Worm (Caenorhabditis elegans) whole organism, L1 larva: Measurements from ENCODE around the gene R151.1.

Experiments used
- C04F5.9 ChIP-seq: sonication (generic microtip); optimal IDR thresholded peaks from 2 replicates; lab custom pipeline; 2016; ENCODE audit warnings: missing genetic modification characterization, missing compliant biosample characterization
- C16A3.4 ChIP-seq: fragments of 150-350 bp; optimal IDR thresholded peaks from 2 replicates; lab custom pipeline; 2014; ENCODE audit warnings: missing biosample characterization, missing genetic modification characterization
- C34B4.2 ChIP-seq: sonication (generic microtip); optimal IDR thresholded peaks from 2 replicates; lab custom pipeline; 2017; ENCODE audit warnings: mild to moderate bottlenecking, missing genetic modification characterization, missing compliant biosample characterization
- blmp-1 ChIP-seq: fragments of 150-350 bp; optimal IDR thresholded peaks from 2 replicates; lab custom pipeline; 2014; ENCODE audit warnings: missing biosample characterization, missing genetic modification characterization
- ceh-63 ChIP-seq: fragments of 200-800 bp; sonication (Bioruptor generic); optimal IDR thresholded peaks from 2 replicates; lab custom pipeline; 2018; ENCODE audit warnings: mild to moderate bottlenecking, missing genetic modification characterization, missing compliant biosample characterization
- dsc-1 ChIP-seq: sonication (generic microtip); optimal IDR thresholded peaks from 2 replicates; lab custom pipeline; 2016; ENCODE audit warnings: mild to moderate bottlenecking, missing genetic modification characterization, missing compliant biosample characterization
- efl-1 ChIP-seq, 4 experiments: fragments of 150-350 bp; optimal IDR thresholded peaks in 3 of 4; peaks in 1 of 4; 1 replicate in 1 of 4; 2 replicates in 3 of 4; lab custom pipeline; 2014; ENCODE audit warnings: missing biosample characterization in 2 of 4, missing genetic modification characterization in 2 of 4, missing genetic modification reagents in 2 of 4
- efl-3 ChIP-seq: fragments of 200-800 bp; sonication (Bioruptor generic); optimal IDR thresholded peaks from 2 replicates; lab custom pipeline; 2018; ENCODE audit warnings: mild to moderate bottlenecking, missing genetic modification characterization, missing compliant biosample characterization
- elt-2 ChIP-seq: sonication (generic microtip); optimal IDR thresholded peaks from 2 replicates; lab custom pipeline; 2016; ENCODE audit warnings: missing genetic modification characterization, mild to moderate bottlenecking, inconsistent platforms, missing compliant biosample characterization, missing genetic modification reagents
- elt-3 ChIP-seq, 6 experiments: fragments of 150-350 bp in 1 of 6; sonication (generic microtip); optimal IDR thresholded peaks; 2 replicates each; lab custom pipeline; 2017 to 2018; ENCODE audit warnings: missing biosample characterization in 6 of 6, missing genetic modification characterization in 6 of 6, inconsistent platforms in 1 of 6
- fkh-4 ChIP-seq: sonication (generic microtip); optimal IDR thresholded peaks from 2 replicates; lab custom pipeline; 2016; ENCODE audit warnings: missing compliant biosample characterization, missing genetic modification characterization, borderline replicate concordance
- fkh-8 ChIP-seq: sonication (generic microtip); optimal IDR thresholded peaks from 2 replicates; lab custom pipeline; 2016; ENCODE audit warnings: mild to moderate bottlenecking, missing genetic modification characterization, missing compliant biosample characterization
- grh-1 ChIP-seq: fragments of 200-800 bp; sonication (Bioruptor generic); IDR thresholded peaks from 2 replicates; pipeline ENCODE4 v1.3.6; 2022; ENCODE audit warnings: missing genetic modification reagents, missing genetic modification characterization, missing compliant biosample characterization
- hlh-17 ChIP-seq: fragments of 200-800 bp; sonication (Bioruptor generic); optimal IDR thresholded peaks from 2 replicates; lab custom pipeline; 2018; ENCODE audit warnings: missing genetic modification characterization, mild to moderate bottlenecking, missing compliant biosample characterization, moderate library complexity, borderline replicate concordance
- hpl-2 ChIP-seq: fragments of 150-350 bp; optimal IDR thresholded peaks from 2 replicates; lab custom pipeline; 2014; ENCODE audit warnings: missing biosample characterization, missing genetic modification reagents, missing genetic modification characterization
- isw-1 ChIP-seq: fragments of 200-800 bp; sonication (Bioruptor generic); IDR thresholded peaks from 2 replicates; pipeline ENCODE4 v1.3.6; 2022; ENCODE audit warnings: missing genetic modification characterization, missing compliant biosample characterization
- jun-1 ChIP-seq: fragments of 150-350 bp; optimal IDR thresholded peaks from 2 replicates; lab custom pipeline; 2014; ENCODE audit warnings: missing biosample characterization, missing genetic modification reagents, missing genetic modification characterization
- lin-13 ChIP-seq: fragments of 150-350 bp; optimal IDR thresholded peaks from 2 replicates; lab custom pipeline; 2014; ENCODE audit warnings: missing biosample characterization, missing genetic modification reagents, missing genetic modification characterization
- lin-14 ChIP-seq: fragments of 200-800 bp; sonication (Bioruptor generic); optimal IDR thresholded peaks from 2 replicates; lab custom pipeline; 2018; ENCODE audit warnings: mild to moderate bottlenecking, missing genetic modification characterization, moderate library complexity, missing compliant biosample characterization
- lin-15B ChIP-seq: fragments of 150-350 bp; sonication (generic microtip); optimal IDR thresholded peaks from 3 replicates; lab custom pipeline; 2014; ENCODE audit warnings: missing biosample characterization, missing genetic modification characterization
- lin-35 ChIP-seq, 2 experiments: fragments of 150-350 bp; optimal IDR thresholded peaks; 2 replicates each; lab custom pipeline; 2014; ENCODE audit warnings: missing biosample characterization in 2 of 2, missing genetic modification characterization in 2 of 2, missing genetic modification reagents in 2 of 2
- lir-3 ChIP-seq: sonication (generic microtip); optimal IDR thresholded peaks from 2 replicates; lab custom pipeline; 2016; ENCODE audit warnings: mild to moderate bottlenecking, missing genetic modification characterization, moderate library complexity, missing compliant biosample characterization; ENCODE audit not compliant: poor library complexity
- lsy-2 ChIP-seq, 2 experiments: fragments of 150-350 bp; optimal IDR thresholded peaks; 2 replicates each; lab custom pipeline; 2014; ENCODE audit warnings: missing biosample characterization in 2 of 2, missing genetic modification characterization in 2 of 2
- mab-9 ChIP-seq: fragments of 200-800 bp; sonication (Bioruptor generic); IDR thresholded peaks from 2 replicates; pipeline ENCODE4 v1.3.6; 2022; ENCODE audit warnings: missing genetic modification reagents, missing genetic modification characterization, missing compliant biosample characterization
- mdl-1 ChIP-seq, 2 experiments: fragments of 150-350 bp; optimal IDR thresholded peaks; 2 replicates each; lab custom pipeline; 2014 to 2017; ENCODE audit warnings: missing biosample characterization in 2 of 2, missing genetic modification characterization in 2 of 2, inconsistent platforms in 1 of 2
- mep-1 ChIP-seq: fragments of 150-350 bp; optimal IDR thresholded peaks from 2 replicates; lab custom pipeline; 2014; ENCODE audit warnings: missing biosample characterization, missing genetic modification characterization
- nhr-19 ChIP-seq: fragments of 200-800 bp; sonication (Bioruptor generic); conservative IDR thresholded peaks from 2 replicates; pipeline ENCODE4 v1.3.6; 2022; ENCODE audit warnings: missing genetic modification characterization, missing compliant biosample characterization
- nhr-237 ChIP-seq: fragments of 150-350 bp; optimal IDR thresholded peaks from 2 replicates; lab custom pipeline; 2014; ENCODE audit warnings: missing biosample characterization, missing genetic modification characterization
- nhr-47 ChIP-seq: sonication (generic microtip); optimal IDR thresholded peaks from 2 replicates; lab custom pipeline; 2016; ENCODE audit warnings: mild to moderate bottlenecking, missing genetic modification characterization, moderate library complexity, missing compliant biosample characterization
- nhr-71 ChIP-seq: sonication (generic microtip); optimal IDR thresholded peaks from 2 replicates; lab custom pipeline; 2016; ENCODE audit warnings: mild to moderate bottlenecking, missing genetic modification characterization, moderate library complexity, missing compliant biosample characterization
- nhr-76 ChIP-seq: sonication (generic microtip); optimal IDR thresholded peaks from 2 replicates; lab custom pipeline; 2017; ENCODE audit warnings: missing biosample characterization, missing genetic modification characterization
- nhr-85 ChIP-seq: sonication (generic microtip); peaks from one replicate; lab custom pipeline; 2016; ENCODE audit warnings: missing genetic modification characterization, inconsistent platforms, missing compliant biosample characterization
- pag-3 ChIP-seq: sonication (generic microtip); optimal IDR thresholded peaks from 2 replicates; lab custom pipeline; 2017; ENCODE audit warnings: missing genetic modification characterization, mild to moderate bottlenecking, missing compliant biosample characterization, antibody characterized with exemption, borderline replicate concordance; ENCODE audit not compliant: insufficient read depth
- rnt-1 ChIP-seq: sonication (generic microtip); optimal IDR thresholded peaks from 2 replicates; lab custom pipeline; 2016; ENCODE audit warnings: mild to moderate bottlenecking, missing genetic modification characterization, moderate library complexity, missing compliant biosample characterization
- skn-1 ChIP-seq: fragments of 150-350 bp; optimal IDR thresholded peaks from 2 replicates; lab custom pipeline; 2014; ENCODE audit warnings: missing biosample characterization, missing genetic modification characterization
- snu-23 ChIP-seq: sonication (generic microtip); optimal IDR thresholded peaks from 2 replicates; lab custom pipeline; 2016; ENCODE audit warnings: missing genetic modification characterization, missing compliant biosample characterization
- sox-4 ChIP-seq: sonication (generic microtip); optimal IDR thresholded peaks from 2 replicates; lab custom pipeline; 2016; ENCODE audit warnings: missing genetic modification characterization, missing compliant biosample characterization
- swsn-7 ChIP-seq: sonication (generic microtip); optimal IDR thresholded peaks from 2 replicates; lab custom pipeline; 2016; ENCODE audit warnings: missing genetic modification characterization, missing compliant biosample characterization
- tbx-2 ChIP-seq: sonication (generic microtip); optimal IDR thresholded peaks from 2 replicates; lab custom pipeline; 2016; ENCODE audit warnings: missing genetic modification characterization, missing compliant biosample characterization
- unc-62 ChIP-seq: fragments of 150-350 bp; optimal IDR thresholded peaks from 2 replicates; lab custom pipeline; 2014; ENCODE audit warnings: missing biosample characterization, missing genetic modification reagents, missing genetic modification characterization
- unc-86 ChIP-seq: sonication (generic microtip); optimal IDR thresholded peaks from 2 replicates; lab custom pipeline; 2016; ENCODE audit warnings: missing genetic modification characterization, missing compliant biosample characterization
- unc-98 ChIP-seq: fragments of 200-800 bp; sonication (Bioruptor generic); IDR thresholded peaks from 2 replicates; pipeline ENCODE4 v1.3.6; 2022; ENCODE audit warnings: missing genetic modification characterization, missing compliant biosample characterization
- vab-15 ChIP-seq: sonication (generic microtip); optimal IDR thresholded peaks from 2 replicates; lab custom pipeline; 2017; ENCODE audit warnings: missing genotype, mild to moderate bottlenecking, missing genetic modification characterization, missing compliant biosample characterization
- xbp-1 ChIP-seq: sonication (generic microtip); optimal IDR thresholded peaks from 2 replicates; lab custom pipeline; 2016; ENCODE audit warnings: missing genetic modification characterization, missing compliant biosample characterization
- ztf-11 ChIP-seq, 2 experiments: sonication (generic microtip); optimal IDR thresholded peaks; 2 replicates each; lab custom pipeline; 2016 to 2017; ENCODE audit warnings: missing genetic modification characterization in 2 of 2, missing biosample characterization in 1 of 2, missing compliant biosample characterization in 1 of 2
- ztf-4 ChIP-seq: fragments of 150-350 bp; optimal IDR thresholded peaks from 2 replicates; lab custom pipeline; 2014; ENCODE audit warnings: missing biosample characterization, missing genetic modification characterization

R151.1 gene

ce11 chrIII:7188300-7189052 is 27.9 kb upstream of the R151.1 start, which contains the start of the genes F37C12.21 and F37C12.10:
TSS of gene F37C12.21 (plus strand) at chrIII:7188357.
TSS of gene F37C12.10 (minus strand) at chrIII:7188384.
- no peak for TF ChIP-seq blmp-1 (tag; lab: Kevin White, UChicago)
- TF ChIP-seq dsc-1 (tag; lab: Kevin White, UChicago): no peak
- no peak for TF ChIP-seq ztf-11 (tag; optimal IDR thresholded peaks at IDR 0.05; lab: Kevin White, UChicago)
- no peak for TF ChIP-seq unc-62 (GFP tag; lab: Kevin White, UChicago)
- no peak for TF ChIP-seq fkh-4
- no peak for TF ChIP-seq grh-1 (GFP tag; lab: Robert Waterston, UW)
- TF ChIP-seq nhr-76 (tag; lab: Kevin White, UChicago): no peak
- no peak for TF ChIP-seq efl-1 (optimal IDR thresholded peaks at IDR 0.05; lab: Kevin White, UChicago)
- peak in 1 of 2 experiments; percentile 14 for TF ChIP-seq efl-1 (GFP tag; optimal IDR thresholded peaks at IDR 0.05 in 1 of 2; lab: Kevin White, UChicago)
- TF ChIP-seq jun-1 (tag; lab: Kevin White, UChicago): no peak
- TF ChIP-seq vab-15 (tag; lab: Kevin White, UChicago): no peak
- peak in 1 of 2 experiments; percentile 5 for TF ChIP-seq lsy-2 (tag; optimal IDR thresholded peaks at IDR 0.05; lab: Kevin White, UChicago)
- TF ChIP-seq hpl-2 (GFP tag; lab: Kevin White, UChicago): no peak
- peak; percentile 37 for TF ChIP-seq elt-2 (tag; lab: Kevin White, UChicago)

- peak; percentile 29 for TF ChIP-seq ztf-4
- TF ChIP-seq sox-4 (tag; lab: Kevin White, UChicago): peak; percentile 25
- peak; percentile 82 for TF ChIP-seq rnt-1 (tag; lab: Kevin White, UChicago)
- peak; percentile 76 for TF ChIP-seq fkh-8 (tag; lab: Kevin White, UChicago)
- TF ChIP-seq ztf-11 (tag; optimal IDR thresholded peaks at IDR 0.05; lab: Kevin White, UChicago): peak in 1 of 2 experiments; percentile 59
- TF ChIP-seq lsy-2 (tag; optimal IDR thresholded peaks at IDR 0.05; lab: Kevin White, UChicago): peak; percentile 92 to 94
- TF ChIP-seq nhr-85 (tag; lab: Kevin White, UChicago): peak; percentile 91
- peak; percentile 71 for TF ChIP-seq C04F5.9 (tag; lab: Kevin White, UChicago)
- peak; percentile 80 for TF ChIP-seq swsn-7 (tag; lab: Kevin White, UChicago)
- peak; percentile 88 for TF ChIP-seq xbp-1 (tag; lab: Kevin White, UChicago)
- TF ChIP-seq nhr-237 (tag; lab: Kevin White, UChicago): peak; percentile 55
- TF ChIP-seq skn-1: peak; percentile 75
- peak; percentile 87 for TF ChIP-seq nhr-19 (GFP tag; lab: Robert Waterston, UW)
- peak in 2 of 6 experiments; percentile 53 to 62 for TF ChIP-seq elt-3 (tag; optimal IDR thresholded peaks at IDR 0.05; lab: Kevin White, UChicago)
- peak; percentile 89 for TF ChIP-seq nhr-71 (tag; lab: Kevin White, UChicago)
- peak; percentile 84 to 92 for TF ChIP-seq lin-35 (GFP tag; optimal IDR thresholded peaks at IDR 0.05; lab: Kevin White, UChicago)
- no peak for TF ChIP-seq pag-3
- 0 out of 2 replicates have a peak, but pooled peaks have one; percentile 9 for TF ChIP-seq mab-9
- peak; percentile 47 for TF ChIP-seq lir-3 (tag; lab: Kevin White, UChicago)
- TF ChIP-seq lin-15B (tag; lab: Kevin White, UChicago): peak; percentile 83
- TF ChIP-seq lin-14 (GFP tag; lab: Kevin White, UChicago): peak; percentile 76
- TF ChIP-seq hlh-17: no peak
- peak; percentile 91 for TF ChIP-seq C16A3.4 (tag; lab: Kevin White, UChicago)
- TF ChIP-seq mdl-1 (tag; optimal IDR thresholded peaks at IDR 0.05; lab: Kevin White, UChicago): peak in 1 of 2 experiments; percentile 48
- peak; percentile 85 for TF ChIP-seq isw-1
- TF ChIP-seq snu-23: peak; percentile 91
- no peak for TF ChIP-seq ceh-63 (GFP tag; lab: Kevin White, UChicago)
- TF ChIP-seq jun-1 (tag; lab: Kevin White, UChicago): peak; percentile 73
- no peak for TF ChIP-seq efl-3
- peak; percentile 80 for TF ChIP-seq mep-1 (tag; lab: Kevin White, UChicago)
- TF ChIP-seq lin-13 (GFP tag; lab: Kevin White, UChicago): peak; percentile 67
- TF ChIP-seq unc-98 (GFP tag; lab: Robert Waterston, UW): no peak
- TF ChIP-seq tbx-2 (tag; lab: Kevin White, UChicago): peak; percentile 88
- TF ChIP-seq C34B4.2 (tag; lab: Kevin White, UChicago): no peak
- peak; percentile 84 for TF ChIP-seq nhr-47 (tag; lab: Kevin White, UChicago)
- peak; percentile 86 to 88 for TF ChIP-seq efl-1 (optimal IDR thresholded peaks at IDR 0.05; lab: Kevin White, UChicago)
- peak; percentile 78 to 98 for TF ChIP-seq efl-1 (GFP tag; optimal IDR thresholded peaks at IDR 0.05 in 1 of 2; lab: Kevin White, UChicago)
- TF ChIP-seq unc-86 (tag; lab: Kevin White, UChicago): peak; percentile 71
Measured at ce11 chrIII:7189581-7190128, 26.7 kb upstream of the R151.1 start, which contains the start of gene rps-21. TSS of gene rps-21 (minus strand) at chrIII:7189631.
